Worm (Caenorhabditis elegans): Measurements from ENCODE around the gene ZC404.15.

- TF ChIP-seq ztf-11 (tag; optimal IDR thresholded peaks at IDR 0.05) (no peak), tra-1 (GFP tag; IDR thresholded peaks at IDR 0.05) (no peak), lin-15B (tag; optimal IDR thresholded peaks at IDR 0.05) (no peak), skn-1 (tag; optimal IDR thresholded peaks at IDR 0.05) (no peak), egl-43 (GFP tag; IDR thresholded peaks at IDR 0.05) (no peak), snpc-4 (tag; optimal IDR thresholded peaks at IDR 0.05) (no peak), nhr-111 (GFP tag; optimal IDR thresholded peaks at IDR 0.05) (no peak)
These were observed 51.3 kb downstream of the ZC404.15 start for ce11 chrV:6831539-6831938.

All from whole organism, L4 larva.